Fruit fly (Drosophila melanogaster): ENCODE data around the gene Cdep.
A peak's percentile ranks its signal among the peaks of the same experiment; 100 is the strongest.

Cdep gene

DNA sequence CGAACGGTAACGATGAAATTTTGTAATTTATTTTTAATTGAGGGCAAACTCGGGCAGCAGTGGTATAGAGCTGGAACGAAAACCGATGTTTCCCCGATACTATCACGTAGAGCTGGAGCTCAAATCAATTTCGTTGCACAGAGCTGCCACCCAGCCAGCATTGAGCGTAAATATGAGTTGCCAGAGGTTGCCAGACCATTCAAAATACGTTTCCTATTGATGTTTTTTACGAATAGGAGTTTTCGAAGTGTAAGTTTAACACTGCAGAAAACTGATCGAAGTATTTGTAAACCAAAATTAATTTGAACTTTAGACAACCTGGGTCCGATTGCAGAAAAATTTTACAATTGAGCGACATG lies 42.2 kb downstream of the Cdep start, which contains the start of gene Ubc6 (continued):
- TF ChIP-seq unpg (GFP tag; optimal IDR thresholded peaks at IDR 0.05) (peak; percentile 38), NC2β (GFP tag; optimal IDR thresholded peaks at IDR 0.05) (peak; percentile 72), pb (GFP tag; optimal IDR thresholded peaks at IDR 0.05) (peak; percentile 65), corto (GFP tag; optimal IDR thresholded peaks at IDR 0.05) (no peak), pan (optimal IDR thresholded peaks at IDR 0.05) (no peak), pan (GFP tag; optimal IDR thresholded peaks at IDR 0.05 in 1 of 2, IDR thresholded peaks at IDR 0.05 in 1 of 2) (no peak), sc (optimal IDR thresholded peaks at IDR 0.05) (no peak), sc (GFP tag; optimal IDR thresholded peaks at IDR 0.05) (no peak), al (GFP tag; IDR thresholded peaks at IDR 0.05) (no peak), Trl (optimal IDR thresholded peaks at IDR 0.05) (no peak), Trl (GFP tag; optimal IDR thresholded peaks at IDR 0.05) (peak; percentile 77), CG33557 (GFP tag; optimal IDR thresholded peaks at IDR 0.05) (peak; percentile 19), Asciz (GFP tag; optimal IDR thresholded peaks at IDR 0.05) (no peak), chif (GFP tag; optimal IDR thresholded peaks at IDR 0.05) (peak; percentile 22 to 81), lilli (GFP tag; optimal IDR thresholded peaks at IDR 0.05) (peak; percentile 74), br (optimal IDR thresholded peaks at IDR 0.05) (no peak), CG8290 (GFP tag; optimal IDR thresholded peaks at IDR 0.05) (peak; percentile 86), CG8290 (tag; optimal IDR thresholded peaks at IDR 0.05) (peak; percentile 40 to 91), CG2712 (tag; optimal IDR thresholded peaks at IDR 0.05) (peak; percentile 69), row (GFP tag; IDR thresholded peaks at IDR 0.05) (no peak), zfh1 (GFP tag; IDR thresholded peaks at IDR 0.05) (no peak), rib (GFP tag; IDR thresholded peaks at IDR 0.05) (no peak), NfI (GFP tag; optimal IDR thresholded peaks at IDR 0.05) (peak; percentile 45), GATAe (GFP tag; conservative IDR thresholded peaks at IDR 0.05) (no peak), Dip2 (GFP tag; IDR thresholded peaks at IDR 0.05) (no peak), repo (GFP tag; optimal IDR thresholded peaks at IDR 0.05) (peak; percentile 57), CG14441 (GFP tag; IDR thresholded peaks at IDR 0.05) (no peak), ssp (GFP tag; IDR thresholded peaks at IDR 0.05) (no peak), CG1792 (GFP tag; optimal IDR thresholded peaks at IDR 0.05) (peak; percentile 38), CG14965 (GFP tag; optimal IDR thresholded peaks at IDR 0.05; ENCODE audit: borderline replicate concordance) (no peak), nau (GFP tag; optimal IDR thresholded peaks at IDR 0.05) (peak; percentile 13)

DNA sequence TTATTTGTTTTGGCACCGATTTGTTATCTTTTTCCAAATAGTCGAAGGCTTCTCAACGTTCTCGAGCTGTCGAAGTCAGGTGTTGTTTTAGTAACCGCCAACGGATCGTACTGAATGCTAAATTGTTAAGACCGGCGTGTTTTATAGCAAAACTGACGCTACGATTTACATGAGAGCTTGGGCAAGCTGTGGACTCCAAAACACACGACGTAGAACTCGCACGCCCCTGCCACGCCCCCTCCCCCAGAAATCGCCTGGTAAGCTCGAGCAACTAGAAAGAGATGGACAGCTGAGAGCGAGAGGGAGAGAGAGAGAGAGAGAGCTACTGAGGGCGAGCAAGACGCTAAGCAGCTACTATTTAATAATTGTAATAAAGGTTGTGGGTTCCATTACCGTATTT lies 44.8 kb downstream of the Cdep start, which contains the start of gene Jhbp3:
Gene Jhbp3 (minus strand): TSS at position 101 of the 400 bp plus-strand sequence.
- peak; percentile 25 for TF ChIP-seq pros (GFP tag; optimal IDR thresholded peaks at IDR 0.05)
- no peak for TF ChIP-seq CG13287 (GFP tag; IDR thresholded peaks at IDR 0.05; ENCODE audit: partially characterized antibody)
- no peak for TF ChIP-seq dimm (GFP tag; IDR thresholded peaks at IDR 0.05)
- TF ChIP-seq row (GFP tag; IDR thresholded peaks at IDR 0.05), result no peak
- no peak for TF ChIP-seq Jarid2 (GFP tag; optimal IDR thresholded peaks at IDR 0.05)
- peak in 1 of 2 experiments; percentile 27 for TF ChIP-seq Trl (optimal IDR thresholded peaks at IDR 0.05)
- TF ChIP-seq Trl (GFP tag; optimal IDR thresholded peaks at IDR 0.05), result no peak
- TF ChIP-seq CG3407 (GFP tag; optimal IDR thresholded peaks at IDR 0.05), result no peak
- TF ChIP-seq tup (GFP tag; optimal IDR thresholded peaks at IDR 0.05), result no peak
- TF ChIP-seq CHES-1-like (GFP tag; optimal IDR thresholded peaks at IDR 0.05), result no peak
- TF ChIP-seq jumu (GFP tag; optimal IDR thresholded peaks at IDR 0.05), result no peak
- no peak for TF ChIP-seq pum (GFP tag; optimal IDR thresholded peaks at IDR 0.05)
- peak; percentile 19 for TF ChIP-seq Deaf1 (tag; optimal IDR thresholded peaks at IDR 0.05)
- TF ChIP-seq crol (GFP tag; IDR thresholded peaks at IDR 0.05), result 0 out of 2 replicates have a peak, but pooled peaks have one; percentile 7
- no peak for TF ChIP-seq CG3726 (GFP tag; IDR thresholded peaks at IDR 0.05)
- TF ChIP-seq CG1832 (GFP tag; optimal IDR thresholded peaks at IDR 0.05), result peak; percentile 76
